Fruit fly (Drosophila melanogaster): ENCODE measurements around the gene CG13931.

CG13931 gene

DNA sequence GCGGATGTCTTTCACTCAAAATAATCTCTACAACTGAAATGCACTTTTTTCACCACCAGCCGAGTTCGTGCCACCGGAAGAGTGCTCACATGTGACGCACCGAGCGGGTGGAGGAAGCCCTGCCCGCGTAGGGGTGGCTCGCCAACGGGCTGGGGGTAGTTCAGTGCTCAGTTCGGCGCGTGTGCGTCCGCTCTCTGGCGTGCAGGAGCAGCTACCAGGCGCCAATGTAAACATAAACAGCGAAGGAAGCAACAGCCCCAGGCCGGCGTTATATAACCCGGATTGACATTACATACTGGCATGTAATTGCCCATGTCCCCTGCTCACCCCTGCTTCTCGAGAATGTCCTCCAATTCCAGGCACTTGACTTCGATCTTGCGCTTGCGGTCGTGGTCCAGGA, 38.0 kb downstream of the CG13931 start:
- no peak for TF ChIP-seq cnc (optimal IDR thresholded peaks at IDR 0.05)
- no peak for TF ChIP-seq Hr96 (GFP tag; optimal IDR thresholded peaks at IDR 0.05)
- TF ChIP-seq CG14711 (tag; optimal IDR thresholded peaks at IDR 0.05): no peak
- TF ChIP-seq CG5204 (GFP tag; optimal IDR thresholded peaks at IDR 0.05): no peak
- TF ChIP-seq pad (GFP tag; optimal IDR thresholded peaks at IDR 0.05): no peak
- TF ChIP-seq kay (GFP tag; ENCODE audit: borderline replicate concordance): no peak

DNA sequence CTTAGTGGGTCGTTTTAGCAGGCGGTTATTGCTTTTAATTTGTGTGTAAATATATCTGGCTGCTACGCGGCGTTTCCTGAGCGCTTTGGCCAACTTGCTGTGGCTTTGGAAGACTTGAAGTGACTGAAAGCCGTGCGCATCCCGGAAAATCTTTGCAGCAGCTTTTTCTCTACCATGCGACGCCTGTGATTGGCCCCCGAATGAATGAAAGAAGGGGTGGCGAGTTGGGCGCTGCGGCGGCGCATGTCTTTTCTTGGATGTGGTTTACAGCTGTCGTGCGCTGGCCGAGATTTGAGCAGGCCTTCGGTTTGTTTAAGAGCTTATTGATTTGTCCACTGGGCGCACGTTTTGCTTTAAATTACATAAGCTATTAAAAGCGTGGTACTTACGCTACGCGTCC, 38.7 kb downstream of the CG13931 start:
- TF ChIP-seq bab1 (GFP tag; optimal IDR thresholded peaks at IDR 0.05) (no peak), kay (GFP tag; ENCODE audit: borderline replicate concordance) (no peak), CG7045 (GFP tag; optimal IDR thresholded peaks at IDR 0.05) (no peak), CG11617 (GFP tag; optimal IDR thresholded peaks at IDR 0.05) (no peak), CG1620 (GFP tag; optimal IDR thresholded peaks at IDR 0.05) (no peak), cnc (optimal IDR thresholded peaks at IDR 0.05) (no peak), Hr96 (GFP tag; optimal IDR thresholded peaks at IDR 0.05) (no peak), Mnt (GFP tag; optimal IDR thresholded peaks at IDR 0.05) (no peak), tj (GFP tag; optimal IDR thresholded peaks at IDR 0.05) (no peak), cic (GFP tag; optimal IDR thresholded peaks at IDR 0.05) (no peak), CG5204 (GFP tag; optimal IDR thresholded peaks at IDR 0.05) (no peak), pad (GFP tag; optimal IDR thresholded peaks at IDR 0.05) (no peak)

DNA sequence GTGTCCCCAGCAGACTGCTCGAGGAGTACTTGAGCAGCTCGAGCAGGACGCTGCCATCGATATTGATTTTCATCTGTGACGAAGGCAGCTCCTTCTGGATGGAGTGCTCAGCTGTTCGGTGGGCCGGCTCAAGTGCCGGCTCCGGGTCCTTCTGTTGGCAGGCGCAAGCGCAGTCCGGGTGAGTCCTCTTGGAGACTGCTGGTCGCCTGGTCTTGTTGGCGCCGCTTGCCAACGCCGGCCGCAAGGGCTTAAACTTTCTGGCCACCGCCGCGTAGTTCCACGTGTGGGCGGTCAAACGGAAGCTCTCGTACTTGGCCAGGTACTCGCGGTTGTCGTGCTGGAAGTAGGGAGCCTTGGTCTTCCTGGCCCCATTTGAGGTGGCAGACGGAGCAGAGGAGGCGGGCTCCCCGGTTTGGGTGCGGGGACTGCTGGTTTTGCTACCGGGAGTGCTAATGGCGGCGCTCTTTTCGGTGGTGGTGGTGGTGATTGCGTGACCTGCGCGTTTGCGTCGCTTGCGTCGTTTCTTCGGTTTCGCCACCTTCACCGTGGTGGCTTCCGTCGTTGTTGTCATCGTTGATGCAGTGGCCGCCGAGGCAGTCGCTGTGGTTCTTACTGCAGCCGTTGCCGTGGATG, 40.4 kb downstream of the CG13931 start:
- no peak for TF ChIP-seq bab1 (GFP tag; optimal IDR thresholded peaks at IDR 0.05)
- TF ChIP-seq CG7101 (tag; optimal IDR thresholded peaks at IDR 0.05): no peak
- TF ChIP-seq Mnt (GFP tag; optimal IDR thresholded peaks at IDR 0.05): peak; percentile 54
- TF ChIP-seq toe (GFP tag; optimal IDR thresholded peaks at IDR 0.05): no peak
- no peak for TF ChIP-seq Crg-1 (GFP tag; optimal IDR thresholded peaks at IDR 0.05)
- TF ChIP-seq CG12768 (GFP tag; optimal IDR thresholded peaks at IDR 0.05): no peak
- TF ChIP-seq Clk (GFP tag; optimal IDR thresholded peaks at IDR 0.05): no peak
- TF ChIP-seq kay (GFP tag; ENCODE audit: borderline replicate concordance): no peak
- peak; percentile 12 for TF ChIP-seq cic (GFP tag; optimal IDR thresholded peaks at IDR 0.05)

DNA sequence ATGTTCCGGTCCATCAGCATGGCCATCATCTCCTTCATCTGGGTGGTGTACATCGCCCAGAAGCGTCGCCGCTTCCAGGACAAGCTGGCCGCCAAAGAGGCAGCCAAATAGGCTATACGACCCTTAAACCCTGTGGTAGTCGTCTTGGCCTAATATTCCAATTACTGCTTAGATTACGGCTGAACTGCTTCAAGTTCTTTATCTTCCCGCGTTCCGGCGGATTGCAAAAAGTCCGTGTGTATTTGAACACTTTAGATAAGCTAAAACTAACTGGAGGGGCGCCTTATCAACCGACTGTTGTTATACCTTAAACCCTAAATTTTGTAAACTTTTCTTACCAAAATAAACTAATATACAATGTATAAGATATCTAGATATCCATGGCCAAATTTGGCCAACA, 48.5 kb downstream of the CG13931 start:
- TF ChIP-seq Hr96 (GFP tag; optimal IDR thresholded peaks at IDR 0.05) (no peak), cic (GFP tag; optimal IDR thresholded peaks at IDR 0.05) (peak; percentile 30)

DNA sequence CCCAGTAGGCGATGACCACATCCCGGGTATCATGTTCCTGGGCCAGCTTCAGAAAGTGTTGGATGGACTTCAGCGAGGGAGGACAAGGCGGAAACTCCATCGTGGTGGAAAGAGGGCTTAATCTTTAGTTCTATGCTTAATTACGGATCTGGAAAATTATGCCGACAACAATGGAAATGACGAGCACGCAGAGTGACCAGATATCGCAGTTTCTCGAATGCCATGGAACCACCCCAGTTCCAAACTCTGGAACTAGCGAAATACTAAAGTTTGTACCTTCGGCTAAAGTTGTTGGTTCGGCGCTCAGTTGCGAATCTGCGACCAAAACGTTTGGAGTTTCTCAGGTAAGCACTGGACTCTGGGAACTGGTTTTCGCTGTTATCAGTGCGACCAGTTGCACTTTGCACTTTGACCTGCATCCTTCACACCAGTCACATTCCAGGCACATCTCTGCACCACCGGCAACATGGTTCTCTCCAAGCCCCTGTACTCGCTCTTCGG, 49.5 kb downstream of the CG13931 start, which contains the start of the genes CG7970 and Vta1:
TSS of gene CG7970 (plus strand) at position 51 of the 501 bp plus-strand sequence.
TSS of gene Vta1 (minus strand) at position 201 of the 501 bp plus-strand sequence.
- TF ChIP-seq CG11617 (GFP tag; optimal IDR thresholded peaks at IDR 0.05) (peak; percentile 16), CG7045 (GFP tag; optimal IDR thresholded peaks at IDR 0.05) (no peak), tj (GFP tag; optimal IDR thresholded peaks at IDR 0.05) (peak; percentile 9), CG14711 (tag; optimal IDR thresholded peaks at IDR 0.05) (peak; percentile 17), Hr96 (GFP tag; optimal IDR thresholded peaks at IDR 0.05) (no peak), pad (GFP tag; optimal IDR thresholded peaks at IDR 0.05) (no peak), cnc (optimal IDR thresholded peaks at IDR 0.05) (no peak), kay (GFP tag; ENCODE audit: borderline replicate concordance) (no peak), Clk (GFP tag; optimal IDR thresholded peaks at IDR 0.05) (no peak), CG33017 (tag; optimal IDR thresholded peaks at IDR 0.05) (peak; percentile 52), CG7101 (tag; optimal IDR thresholded peaks at IDR 0.05) (no peak), toe (GFP tag; optimal IDR thresholded peaks at IDR 0.05) (no peak), CG5204 (GFP tag; optimal IDR thresholded peaks at IDR 0.05) (no peak), bab1 (GFP tag; optimal IDR thresholded peaks at IDR 0.05) (peak; percentile 31), Crg-1 (GFP tag; optimal IDR thresholded peaks at IDR 0.05) (peak; percentile 21), cic (GFP tag; optimal IDR thresholded peaks at IDR 0.05) (no peak), CG12768 (GFP tag; optimal IDR thresholded peaks at IDR 0.05) (peak; percentile 93), CG1620 (GFP tag; optimal IDR thresholded peaks at IDR 0.05) (no peak)

Data from whole organism, adult.